Fruit fly (Drosophila melanogaster) whole organism, prepupa: ENCODE data around the gene tomboy20.

Experiments
- CG10631 ChIP-seq: fragments of 200-800 bp; sonication (Bioruptor generic); optimal IDR thresholded peaks from 2 replicates; lab custom pipeline; 2016; ENCODE audit warnings: missing biosample characterization, missing genetic modification characterization
- CG11294 ChIP-seq: fragments of 200-800 bp; sonication (Bioruptor generic); IDR thresholded peaks from 2 replicates; pipeline ENCODE4 v1.3.6; 2022; ENCODE audit warnings: missing biosample characterization, missing genetic modification characterization
- CG11902 ChIP-seq: fragments of 200-800 bp; sonication (Bioruptor generic); optimal IDR thresholded peaks from 3 replicates; lab custom pipeline; 2016; ENCODE audit warnings: missing biosample characterization, missing genetic modification characterization
- CG15336 ChIP-seq: fragments of 200-800 bp; sonication (Bioruptor generic); IDR thresholded peaks from 2 replicates; pipeline ENCODE4 v1.3.6; 2022; ENCODE audit warnings: missing biosample characterization, missing genetic modification characterization
- CG1621 ChIP-seq: fragments of 200-800 bp; sonication (Bioruptor generic); optimal IDR thresholded peaks from 3 replicates; lab custom pipeline; 2018; ENCODE audit warnings: missing biosample characterization, mild to moderate bottlenecking, missing genetic modification characterization
- CG31627 ChIP-seq: fragments of 200-800 bp; sonication (Bioruptor generic); optimal IDR thresholded peaks from 3 replicates; lab custom pipeline; 2016; ENCODE audit warnings: missing biosample characterization, missing genetic modification characterization
- CG32006 ChIP-seq: fragments of 200-800 bp; sonication (Bioruptor generic); optimal IDR thresholded peaks from 3 replicates; lab custom pipeline; 2017; ENCODE audit warnings: missing biosample characterization, mild to moderate bottlenecking, missing genetic modification characterization
- CG3919 ChIP-seq: fragments of 200-800 bp; sonication (Bioruptor generic); optimal IDR thresholded peaks from 3 replicates; lab custom pipeline; 2016; ENCODE audit warnings: missing biosample characterization, missing genetic modification characterization
- CG4318 ChIP-seq: fragments of 200-800 bp; sonication (Bioruptor generic); optimal IDR thresholded peaks from 3 replicates; lab custom pipeline; 2017; ENCODE audit warnings: missing biosample characterization, mild to moderate bottlenecking, missing genetic modification characterization
- CG6163 ChIP-seq: fragments of 200-800 bp; sonication (Bioruptor generic); IDR thresholded peaks from 3 replicates; pipeline ENCODE4 v1.3.6; 2022; ENCODE audit warnings: missing biosample characterization, missing genetic modification characterization
- CG6276 ChIP-seq: fragments of 200-800 bp; sonication (Bioruptor generic); optimal IDR thresholded peaks from 2 replicates; lab custom pipeline; 2017; ENCODE audit warnings: missing biosample characterization, mild to moderate bottlenecking, missing genetic modification characterization
- CG6792 ChIP-seq: fragments of 200-800 bp; sonication (Bioruptor generic); optimal IDR thresholded peaks from 3 replicates; lab custom pipeline; 2016; ENCODE audit warnings: missing biosample characterization, missing genetic modification characterization
- CG7368 ChIP-seq: fragments of 200-800 bp; sonication (Bioruptor generic); optimal IDR thresholded peaks from 3 replicates; lab custom pipeline; 2016; ENCODE audit warnings: missing biosample characterization, missing genetic modification characterization
- CG8119 ChIP-seq: fragments of 200-800 bp; sonication (Bioruptor generic); IDR thresholded peaks from 3 replicates; pipeline ENCODE4 v1.3.6; 2022; ENCODE audit warnings: missing biosample characterization, missing genetic modification characterization
- Eip75B ChIP-seq: fragments of 200-800 bp; sonication (Bioruptor generic); optimal IDR thresholded peaks from 3 replicates; lab custom pipeline; 2016; ENCODE audit warnings: missing biosample characterization, missing genetic modification characterization
- Eip78C ChIP-seq: fragments of 200-800 bp; sonication (Bioruptor generic); peaks from one replicate; lab custom pipeline; 2016; ENCODE audit warnings: missing biosample characterization, missing genetic modification characterization
- Ets21C ChIP-seq: fragments of 200-800 bp; sonication (Bioruptor generic); optimal IDR thresholded peaks from 3 replicates; lab custom pipeline; 2016; ENCODE audit warnings: missing biosample characterization, missing genetic modification characterization
- Hr38 ChIP-seq: sonication (Bioruptor generic); optimal IDR thresholded peaks from 2 replicates; lab custom pipeline; 2016; ENCODE audit warnings: missing biosample characterization, missing genetic modification characterization
- Hr4 ChIP-seq: fragments of 200-800 bp; sonication (Bioruptor generic); optimal IDR thresholded peaks from 3 replicates; lab custom pipeline; 2016; ENCODE audit warnings: missing biosample characterization, missing genetic modification characterization
- OdsH ChIP-seq: fragments of 200-800 bp; sonication (Bioruptor generic); optimal IDR thresholded peaks from 3 replicates; lab custom pipeline; 2016; ENCODE audit warnings: missing biosample characterization, missing genetic modification characterization
- Sox15 ChIP-seq: fragments of 200-800 bp; sonication (Bioruptor generic); optimal IDR thresholded peaks from 3 replicates; lab custom pipeline; 2016; ENCODE audit warnings: missing biosample characterization, missing genetic modification characterization
- achi ChIP-seq: fragments of 200-800 bp; sonication (Bioruptor generic); optimal IDR thresholded peaks from 3 replicates; lab custom pipeline; 2016; ENCODE audit warnings: missing biosample characterization, missing genetic modification characterization
- cyc ChIP-seq: fragments of 200-800 bp; sonication (Bioruptor generic); optimal IDR thresholded peaks from 3 replicates; lab custom pipeline; 2016; ENCODE audit warnings: missing biosample characterization, missing genetic modification characterization
- dsx ChIP-seq: fragments of 200-800 bp; optimal IDR thresholded peaks from 3 replicates; lab custom pipeline; 2019; ENCODE audit warnings: missing biosample characterization, mild to moderate bottlenecking, missing genetic modification characterization, moderate library complexity; ENCODE audit not compliant: poor library complexity, severe bottlenecking
- eg ChIP-seq: fragments of 200-800 bp; sonication (Bioruptor generic); IDR thresholded peaks from 3 replicates; pipeline ENCODE4 v1.3.6; 2022; ENCODE audit warnings: missing biosample characterization, missing genetic modification characterization
- esn ChIP-seq: fragments of 200-800 bp; sonication (Bioruptor generic); optimal IDR thresholded peaks from 2 replicates; lab custom pipeline; 2016; ENCODE audit warnings: missing biosample characterization, mild to moderate bottlenecking, missing genetic modification characterization, moderate library complexity
- fkh ChIP-seq: fragments of 200-800 bp; sonication (Bioruptor generic); optimal IDR thresholded peaks from 3 replicates; lab custom pipeline; 2017; ENCODE audit warnings: missing biosample characterization, mild to moderate bottlenecking, missing genetic modification characterization, moderate library complexity
- lz ChIP-seq: fragments of 200-800 bp; sonication (Bioruptor generic); optimal IDR thresholded peaks from 3 replicates; lab custom pipeline; 2016; ENCODE audit warnings: missing biosample characterization, missing genetic modification characterization
- salr ChIP-seq, 2 experiments: fragments of 200-800 bp; sonication (Bioruptor generic); optimal IDR thresholded peaks; 3 replicates each; lab custom pipeline; 2016 to 2018; ENCODE audit warnings: missing biosample characterization in 2 of 2, missing genetic modification characterization in 2 of 2, mild to moderate bottlenecking in 1 of 2
- ss ChIP-seq, 2 experiments: fragments of 200-800 bp; sonication (Bioruptor generic); optimal IDR thresholded peaks; 2 replicates in 1 of 2; 3 replicates in 1 of 2; lab custom pipeline; 2017 to 2018; ENCODE audit warnings: mild to moderate bottlenecking in 2 of 2, missing biosample characterization in 2 of 2, missing genetic modification characterization in 2 of 2, moderate library complexity in 1 of 2
- svp ChIP-seq: fragments of 200-800 bp; sonication (Bioruptor generic); peaks from one replicate; lab custom pipeline; 2016; ENCODE audit warnings: missing biosample characterization, missing genetic modification characterization
- vri ChIP-seq: fragments of 200-800 bp; sonication (Bioruptor generic); optimal IDR thresholded peaks from 3 replicates; lab custom pipeline; 2016; ENCODE audit warnings: missing biosample characterization, mild to moderate bottlenecking, missing genetic modification characterization

Gene tomboy20

DNA sequence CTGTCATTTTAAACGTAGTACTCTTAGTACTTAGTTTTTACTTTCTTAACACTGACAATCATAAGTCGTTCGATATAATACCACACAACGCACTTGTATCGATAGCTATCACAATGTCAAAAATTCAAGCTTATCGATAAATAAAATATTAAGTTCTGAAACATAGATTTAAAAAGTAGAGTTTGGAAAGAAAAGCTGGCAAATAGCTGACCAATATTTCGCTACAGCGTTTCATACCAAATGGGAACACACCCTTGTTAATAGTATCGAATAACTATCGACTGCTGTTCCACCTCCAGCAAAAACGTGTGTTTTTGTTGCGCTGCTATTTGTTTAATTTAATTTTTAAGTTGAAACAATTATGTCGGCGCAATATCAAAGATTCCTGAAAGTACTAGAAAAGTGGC lies 39.4 kb downstream of the tomboy20 start, which contains the start of the genes pug, CG14683 and CG46459:
Gene pug, plus strand, starts transcription at position 164 of the 407 bp plus-strand sequence.
Gene CG14683, plus strand, starts transcription at position 277 of the 407 bp plus-strand sequence.
Gene CG46459, plus strand, starts transcription at position 277 of the 407 bp plus-strand sequence.
- TF ChIP-seq CG32006 (GFP tag; lab: Kevin White, UChicago) (no peak), fkh (peak; percentile 57), svp (GFP tag; lab: Kevin White, UChicago) (peak; percentile 65), esn (GFP tag; lab: Kevin White, UChicago) (peak; percentile 58), Eip75B (peak; percentile 12), CG10631 (GFP tag; lab: Kevin White, UChicago) (no peak), ss (GFP tag; optimal IDR thresholded peaks at IDR 0.05; lab: Kevin White, UChicago) (no peak), OdsH (GFP tag; lab: Kevin White, UChicago) (no peak), dsx (GFP tag; lab: Kevin White, UChicago) (peak; percentile 2), lz (GFP tag; lab: Kevin White, UChicago) (peak; percentile 34), CG31627 (GFP tag; lab: Kevin White, UChicago) (peak; percentile 32), cyc (GFP tag; lab: Kevin White, UChicago) (peak; percentile 13), Ets21C (GFP tag; lab: Kevin White, UChicago) (peak; percentile 31), vri (GFP tag; lab: Kevin White, UChicago) (peak; percentile 18), achi (GFP tag; lab: Kevin White, UChicago) (peak; percentile 47)

DNA sequence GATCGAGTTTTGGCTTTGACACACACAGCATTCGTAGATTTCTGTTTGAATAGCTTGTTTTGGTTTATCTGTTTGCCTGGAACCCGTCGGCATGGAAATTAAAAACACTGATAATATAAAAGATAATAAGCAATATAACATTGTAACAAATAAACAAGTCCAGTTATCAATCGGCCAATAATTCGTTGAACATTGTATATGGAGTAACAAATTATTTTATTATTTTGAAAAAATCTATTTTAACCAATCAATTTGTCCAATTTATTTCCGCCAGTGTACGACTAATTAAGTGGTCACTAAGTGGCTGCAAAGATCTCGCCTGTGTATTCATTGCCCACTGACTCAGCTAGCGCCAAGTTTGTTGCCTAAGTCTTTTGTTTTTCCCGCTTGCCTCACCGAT lies 46.9 kb downstream of the tomboy20 start:
- TF ChIP-seq CG8119 (GFP tag; lab: Robert Waterston, UW) = peak; percentile 50; the same call in 1 of the 3 replicates
- peak; percentile 36; the same call in 1 of the 2 replicates for TF ChIP-seq CG11294 (GFP tag; lab: Robert Waterston, UW)
- no peak for TF ChIP-seq Eip78C (GFP tag; lab: Kevin White, UChicago)
- peak; percentile 40 for TF ChIP-seq Hr4 (GFP tag; lab: Kevin White, UChicago)
- TF ChIP-seq CG31627 (GFP tag; lab: Kevin White, UChicago) = no peak
- TF ChIP-seq eg (GFP tag; lab: Robert Waterston, UW) = peak; percentile 71; the same call in 2 of the 3 replicates
- peak; percentile 40 for TF ChIP-seq CG32006 (GFP tag; lab: Kevin White, UChicago)
- no peak for TF ChIP-seq salr (GFP tag; optimal IDR thresholded peaks at IDR 0.05; lab: Kevin White, UChicago)
- no peak for TF ChIP-seq CG11902
- peak; percentile 60 for TF ChIP-seq CG15336 (GFP tag; lab: Robert Waterston, UW)
- peak; percentile 40 for TF ChIP-seq CG6276 (GFP tag; lab: Kevin White, UChicago)
- no peak for TF ChIP-seq CG1621 (tag; lab: Kevin White, UChicago)
- peak; percentile 45; the same call in 1 of the 3 replicates for TF ChIP-seq CG6163 (GFP tag; lab: Robert Waterston, UW)

DNA sequence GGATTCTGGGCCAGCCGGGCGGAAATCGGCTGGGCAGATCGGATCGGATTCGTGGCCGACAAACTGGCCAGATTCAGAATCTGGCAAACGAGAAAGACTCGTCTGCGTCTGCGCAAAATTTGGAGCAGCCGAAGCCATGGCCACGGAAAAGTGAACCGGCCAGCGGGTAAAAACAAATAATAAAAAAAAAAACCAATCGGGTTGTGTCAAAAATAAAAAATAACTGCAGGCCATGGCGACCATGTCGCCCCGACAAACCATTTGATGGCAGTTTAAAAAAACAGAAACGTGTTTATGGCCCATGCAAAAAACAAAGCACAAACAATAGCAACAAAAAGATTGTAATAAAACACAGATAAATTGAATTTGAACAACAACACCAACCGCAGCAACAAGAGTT lies 47.6 kb downstream of the tomboy20 start:
- TF ChIP-seq CG8119 (GFP tag; lab: Robert Waterston, UW) (peak; percentile 43; the same call in 1 of the 3 replicates), CG7368 (GFP tag; lab: Kevin White, UChicago) (no peak), CG15336 (GFP tag; lab: Robert Waterston, UW) (peak; percentile 51), Sox15 (GFP tag; lab: Kevin White, UChicago) (no peak), eg (GFP tag; lab: Robert Waterston, UW) (peak; percentile 63; the same call in 1 of the 3 replicates)

DNA sequence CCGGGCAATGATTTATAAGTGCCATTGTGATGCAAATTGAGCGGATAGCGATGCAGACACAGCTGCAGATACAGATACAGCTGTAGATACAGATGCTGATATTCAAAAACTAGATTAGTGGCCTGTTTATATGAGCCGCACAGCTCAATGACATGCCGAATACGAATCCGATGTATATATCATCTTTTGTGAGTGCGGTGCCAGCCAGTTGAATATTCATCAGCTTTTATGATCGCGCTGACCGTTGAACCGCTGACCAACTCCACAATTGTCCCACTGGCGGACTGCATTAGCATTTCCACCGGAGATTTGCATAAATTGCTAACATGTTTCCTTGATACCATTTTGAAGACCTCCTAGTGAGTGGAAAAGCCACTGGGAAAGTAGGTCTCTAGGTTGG lies 48.4 kb downstream of the tomboy20 start:
- TF ChIP-seq CG6792 (GFP tag; lab: Kevin White, UChicago) (no peak), Hr4 (GFP tag; lab: Kevin White, UChicago) (no peak), CG3919 (no peak), CG6163 (GFP tag; lab: Robert Waterston, UW) (no peak), Hr38 (GFP tag; lab: Kevin White, UChicago) (no peak), CG4318 (no peak)
